Fruit fly (Drosophila melanogaster) whole organism, wandering third instar larva: ENCODE results near the gene dsx.

Experiments used
- Abd-B ChIP-seq: fragments of >200 bp; optimal IDR thresholded peaks from 2 replicates; lab custom pipeline; 2017; ENCODE audit warnings: missing biosample characterization, missing genetic modification characterization
- CG32264 ChIP-seq: fragments of 200-800 bp; sonication (Bioruptor generic); optimal IDR thresholded peaks from 2 replicates; lab custom pipeline; 2016; ENCODE audit warnings: missing biosample characterization, missing genetic modification characterization
- CG9705 ChIP-seq: fragments of 200-800 bp; sonication (Bioruptor generic); optimal IDR thresholded peaks from 2 replicates; lab custom pipeline; 2018; ENCODE audit warnings: missing biosample characterization, mild to moderate bottlenecking, missing genetic modification characterization
- CrebA ChIP-seq: fragments of 200-800 bp; sonication (Bioruptor generic); optimal IDR thresholded peaks from 2 replicates; lab custom pipeline; 2016; ENCODE audit warnings: missing biosample characterization, mild to moderate bottlenecking, missing genetic modification characterization, borderline replicate concordance
- Dfd ChIP-seq: fragments of >200 bp; optimal IDR thresholded peaks from 2 replicates; lab custom pipeline; 2017; ENCODE audit warnings: missing biosample characterization, missing genetic modification characterization
- Dif ChIP-seq: fragments of 200-275, 200-300 bp; sonication (Bioruptor generic); optimal IDR thresholded peaks from 2 replicates; lab custom pipeline; 2018; ENCODE audit warnings: missing biosample characterization, missing genetic modification characterization; ENCODE audit not compliant: partially characterized antibody
- GATAd ChIP-seq: sonication (Bioruptor generic); optimal IDR thresholded peaks from 2 replicates; lab custom pipeline; 2016; ENCODE audit warnings: missing biosample characterization, missing genetic modification characterization
- HLH106 ChIP-seq: fragments of 200-800 bp; optimal IDR thresholded peaks from 3 replicates; lab custom pipeline; 2019; ENCODE audit warnings: missing biosample characterization, mild to moderate bottlenecking, missing genetic modification characterization, moderate library complexity
- Hnf4 ChIP-seq: fragments of 200-800 bp; sonication (Bioruptor generic); optimal IDR thresholded peaks from 2 replicates; lab custom pipeline; 2016; ENCODE audit warnings: missing biosample characterization, mild to moderate bottlenecking, missing genetic modification characterization
- Hr78 ChIP-seq: fragments of >200 bp; optimal IDR thresholded peaks from 2 replicates; lab custom pipeline; 2017; ENCODE audit warnings: missing biosample characterization, missing genetic modification characterization
- Hr83 ChIP-seq: fragments of 200-300 bp; sonication (Bioruptor generic); optimal IDR thresholded peaks from 2 replicates; lab custom pipeline; 2016; ENCODE audit warnings: missing biosample characterization, mild to moderate bottlenecking, missing genetic modification characterization, moderate library complexity; ENCODE audit not compliant: poor library complexity, severe bottlenecking
- Jra ChIP-seq: sonication (Bioruptor generic); optimal IDR thresholded peaks from 2 replicates; lab custom pipeline; 2016; ENCODE audit warnings: missing biosample characterization, missing genetic modification characterization
- Mio ChIP-seq: sonication (Bioruptor generic); optimal IDR thresholded peaks from 2 replicates; lab custom pipeline; 2016; ENCODE audit warnings: missing biosample characterization, missing genetic modification characterization
- Myc ChIP-seq: fragments of >200 bp; optimal IDR thresholded peaks from 2 replicates; lab custom pipeline; 2017
- N ChIP-seq: fragments of >200 bp; optimal IDR thresholded peaks from 2 replicates; lab custom pipeline; 2018; ENCODE audit warnings: missing biosample characterization, missing external identifiers, missing genetic modification characterization
- OdsH ChIP-seq: fragments of 200-800 bp; sonication (Bioruptor generic); optimal IDR thresholded peaks from 2 replicates; lab custom pipeline; 2016; ENCODE audit warnings: missing biosample characterization, mild to moderate bottlenecking, missing genetic modification characterization
- Sp1 ChIP-seq: fragments of 200-800 bp; sonication (Bioruptor generic); optimal IDR thresholded peaks from 3 replicates; lab custom pipeline; 2019; ENCODE audit warnings: missing biosample characterization, mild to moderate bottlenecking, missing genetic modification characterization, moderate library complexity
- Vsx2 ChIP-seq: fragments of 200-300, 225-300 bp; sonication (Bioruptor generic); optimal IDR thresholded peaks from 2 replicates; lab custom pipeline; 2018; ENCODE audit warnings: missing biosample characterization, missing genetic modification characterization; ENCODE audit not compliant: partially characterized antibody
- br ChIP-seq: fragments of 200-800 bp; sonication (Bioruptor generic); optimal IDR thresholded peaks from 2 replicates; lab custom pipeline; 2016; ENCODE audit warnings: missing biosample characterization, missing genetic modification characterization
- brk ChIP-seq: fragments of 200-800 bp; sonication (Bioruptor generic); optimal IDR thresholded peaks from 2 replicates; lab custom pipeline; 2016; ENCODE audit warnings: missing biosample characterization, mild to moderate bottlenecking, missing genetic modification characterization
- dl ChIP-seq, 2 experiments: fragments of 175-275, 200-275 bp in 1 of 2; fragments of 200-275 bp in 1 of 2; sonication (Bioruptor generic); optimal IDR thresholded peaks; lab custom pipeline; 2018; ENCODE audit warnings: mild to moderate bottlenecking in 2 of 2, missing biosample characterization in 2 of 2, missing genetic modification characterization in 2 of 2, moderate library complexity in 2 of 2; ENCODE audit not compliant: partially characterized antibody in 2 of 2, insufficient read depth in 1 of 2
- dmrt93B ChIP-seq: fragments of 200-800 bp; sonication (Bioruptor generic); optimal IDR thresholded peaks from 2 replicates; lab custom pipeline; 2018; ENCODE audit warnings: missing biosample characterization, mild to moderate bottlenecking, missing genetic modification characterization
- dsf ChIP-seq: sonication (Bioruptor generic); optimal IDR thresholded peaks from 2 replicates; lab custom pipeline; 2016; ENCODE audit warnings: missing biosample characterization, missing genetic modification characterization, borderline replicate concordance
- ey ChIP-seq: fragments of 200-800 bp; sonication (Bioruptor generic); optimal IDR thresholded peaks from 2 replicates; lab custom pipeline; 2016; ENCODE audit warnings: missing biosample characterization, missing genetic modification characterization
- foxo ChIP-seq, 2 experiments: fragments of 200-800 bp; sonication (Bioruptor generic); optimal IDR thresholded peaks; 2 replicates in 1 of 2; 3 replicates in 1 of 2; lab custom pipeline; 2016 to 2017; ENCODE audit warnings: missing biosample characterization in 2 of 2, missing genetic modification characterization in 2 of 2
- fru ChIP-seq: fragments of 200-800 bp; sonication (Bioruptor generic); optimal IDR thresholded peaks from 3 replicates; lab custom pipeline; 2016; ENCODE audit warnings: missing biosample characterization, mild to moderate bottlenecking, missing genetic modification characterization
- h ChIP-seq: fragments of 200-800 bp; sonication (Bioruptor generic); optimal IDR thresholded peaks from 3 replicates; lab custom pipeline; 2016; ENCODE audit warnings: missing biosample characterization, mild to moderate bottlenecking, missing genetic modification characterization
- jim ChIP-seq: fragments of 175-275, 200-325 bp; sonication (Bioruptor generic); optimal IDR thresholded peaks from 2 replicates; lab custom pipeline; 2016; ENCODE audit warnings: missing biosample characterization, mild to moderate bottlenecking, missing genetic modification characterization
- lola ChIP-seq: fragments of >200 bp; optimal IDR thresholded peaks from 2 replicates; lab custom pipeline; 2017; ENCODE audit warnings: missing biosample characterization, missing genetic modification characterization
- pan ChIP-seq: fragments of >200 bp; optimal IDR thresholded peaks from 2 replicates; lab custom pipeline; 2017
- psq ChIP-seq: fragments of 200-800 bp; sonication (Bioruptor generic); optimal IDR thresholded peaks from 3 replicates; lab custom pipeline; 2017; ENCODE audit warnings: missing biosample characterization, mild to moderate bottlenecking, missing genetic modification characterization, moderate library complexity
- rgr ChIP-seq: fragments of 200-800 bp; sonication (Bioruptor generic); optimal IDR thresholded peaks from 3 replicates; lab custom pipeline; 2016; ENCODE audit warnings: missing biosample characterization, mild to moderate bottlenecking, missing genetic modification characterization
- sage ChIP-seq: fragments of 200-800 bp; sonication (Bioruptor generic); optimal IDR thresholded peaks from 2 replicates; lab custom pipeline; 2016; ENCODE audit warnings: missing biosample characterization, mild to moderate bottlenecking, missing genetic modification characterization
- sv ChIP-seq: fragments of 200-800 bp; sonication (Bioruptor generic); optimal IDR thresholded peaks from 3 replicates; lab custom pipeline; 2016; ENCODE audit warnings: missing biosample characterization, missing genetic modification characterization
- tai ChIP-seq: sonication (Bioruptor generic); optimal IDR thresholded peaks from 2 replicates; lab custom pipeline; 2016; ENCODE audit warnings: missing biosample characterization, missing genetic modification characterization
- usp ChIP-seq: fragments of >200 bp; optimal IDR thresholded peaks from 2 replicates; lab custom pipeline; 2017; ENCODE audit warnings: missing biosample characterization, missing genetic modification characterization
- woc ChIP-seq: sonication (Bioruptor generic); optimal IDR thresholded peaks from 2 replicates; lab custom pipeline; 2016; ENCODE audit warnings: missing biosample characterization, mild to moderate bottlenecking, missing genetic modification characterization

dsx gene

dm6 chr3R:7895457-7895856 lies 71.8 kb downstream of the dsx start:
- TF ChIP-seq fru (GFP tag; lab: Kevin White, UChicago) (peak; percentile 41), Abd-B (no peak), sv (GFP tag; lab: Kevin White, UChicago) (peak; percentile 19), HLH106 (tag; lab: Kevin White, UChicago) (no peak)

DNA sequence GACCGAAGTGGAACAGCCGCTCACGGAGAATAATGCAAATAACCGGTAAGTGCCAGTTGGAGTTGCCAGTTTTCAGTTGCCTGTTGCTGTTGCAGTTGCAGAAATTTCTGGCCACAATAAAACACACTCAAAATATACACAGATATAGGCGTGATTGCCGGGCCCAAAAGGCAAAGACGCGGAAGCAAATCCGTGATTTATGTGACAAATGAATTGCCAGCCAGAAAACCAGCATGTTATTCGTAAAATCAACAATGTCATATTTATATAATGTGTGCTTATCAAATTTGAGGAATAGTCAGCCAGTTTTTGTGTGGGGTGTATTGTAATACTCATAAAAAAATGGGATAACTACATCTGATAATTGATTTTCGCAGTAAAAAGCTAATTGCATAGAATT lies 72.6 kb downstream of the dsx start:
- TF ChIP-seq GATAd (GFP tag; lab: Kevin White, UChicago): no peak

DNA sequence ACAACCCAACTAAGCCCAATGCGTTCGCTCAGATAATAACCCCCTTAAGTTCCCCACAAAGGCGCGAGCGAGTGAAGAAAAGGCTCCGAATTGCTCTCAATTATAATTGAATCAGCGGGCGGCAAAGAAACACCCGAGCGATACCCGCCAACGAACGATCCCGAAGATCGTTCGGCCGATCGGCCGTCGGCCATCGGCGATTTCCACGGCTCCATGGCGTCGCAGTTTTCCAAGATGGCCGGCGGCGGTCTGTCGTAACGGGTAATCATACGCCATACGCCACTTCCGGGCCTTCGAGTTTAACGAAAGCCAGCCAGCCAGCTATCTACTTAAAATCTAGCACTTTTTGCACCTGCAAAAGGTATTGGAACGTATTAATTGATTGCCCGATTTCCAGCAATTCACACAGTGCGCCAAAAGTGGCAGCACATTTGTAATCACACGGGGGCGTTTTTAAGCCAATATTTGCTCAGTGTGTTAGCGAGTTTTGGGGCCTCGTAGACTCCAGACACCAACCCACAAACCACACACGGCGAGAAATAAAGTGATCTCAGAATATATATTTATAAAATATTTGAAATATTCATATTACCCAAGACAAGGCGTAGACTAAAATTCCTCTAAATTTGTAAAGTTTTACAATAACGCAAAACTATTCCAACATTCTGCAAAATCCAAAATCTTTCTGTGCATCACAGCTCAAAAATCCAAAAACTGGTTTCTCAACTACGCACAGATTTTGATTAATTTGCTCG lies 74.8 kb downstream of the dsx start:
- TF ChIP-seq pan (lab: Kevin White, UChicago) (no peak), dl (GFP tag; optimal IDR thresholded peaks at IDR 0.05; lab: Kevin White, UChicago; ENCODE audit: insufficient read depth in 1 of 2, partially characterized antibody in 2 of 2) (no peak), rgr (GFP tag; lab: Kevin White, UChicago) (no peak), sage (no peak), Dfd (GFP tag; lab: Kevin White, UChicago) (no peak), Hr78 (GFP tag; lab: Kevin White, UChicago) (no peak), foxo (GFP tag; optimal IDR thresholded peaks at IDR 0.05; lab: Kevin White, UChicago) (peak in 1 of 2 experiments; percentile 46), fru (GFP tag; lab: Kevin White, UChicago) (peak; percentile 37), usp (no peak), brk (GFP tag; lab: Kevin White, UChicago) (no peak), dmrt93B (GFP tag; lab: Kevin White, UChicago) (no peak), h (GFP tag; lab: Kevin White, UChicago) (peak; percentile 43), Jra (GFP tag; lab: Kevin White, UChicago) (no peak)

dm6 chr3R:7891031-7891430 lies 76.2 kb downstream of the dsx start, which contains the start of gene wtrw:
Gene wtrw, plus strand, starts transcription at chr3R:7891331.
- TF ChIP-seq Myc (lab: Kevin White, UChicago) (no peak), Hr78 (GFP tag; lab: Kevin White, UChicago) (no peak), sv (GFP tag; lab: Kevin White, UChicago) (no peak), psq (GFP tag; lab: Kevin White, UChicago) (no peak), Sp1 (GFP tag; lab: Kevin White, UChicago) (no peak), pan (lab: Kevin White, UChicago) (no peak)

DNA sequence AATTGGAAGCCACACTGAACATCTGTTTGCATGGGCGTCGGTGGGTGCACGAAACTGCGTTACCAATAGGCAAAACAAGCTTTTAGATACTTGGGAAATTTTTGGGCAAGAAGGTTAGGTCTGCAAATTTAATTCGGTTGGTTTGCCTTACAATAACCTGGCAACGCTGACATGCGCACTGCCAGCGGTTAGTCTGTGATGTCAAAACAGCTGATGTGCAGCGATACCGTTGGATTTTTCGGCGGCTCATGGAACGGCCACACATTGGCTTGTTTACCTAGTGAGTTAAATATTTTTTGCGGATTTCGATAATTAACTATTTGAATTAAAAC lies 80.4 kb downstream of the dsx start, which contains the start of gene ArgRS-m:
TSS of gene ArgRS-m (plus strand) at position 187 of the 332 bp plus-strand sequence.
- TF ChIP-seq sv (GFP tag; lab: Kevin White, UChicago): peak; percentile 24
- TF ChIP-seq Dfd (GFP tag; lab: Kevin White, UChicago): no peak
- TF ChIP-seq brk (GFP tag; lab: Kevin White, UChicago): peak; percentile 54
- peak; percentile 49 for TF ChIP-seq Sp1 (GFP tag; lab: Kevin White, UChicago)
- TF ChIP-seq fru (GFP tag; lab: Kevin White, UChicago): peak; percentile 66
- TF ChIP-seq CG32264: peak; percentile 31
- no peak for TF ChIP-seq Myc (lab: Kevin White, UChicago)
- no peak for TF ChIP-seq Abd-B
- TF ChIP-seq woc (GFP tag; lab: Kevin White, UChicago): peak; percentile 14
- TF ChIP-seq br: peak; percentile 54
- peak; percentile 79 for TF ChIP-seq ey
- peak; percentile 55 for TF ChIP-seq HLH106 (tag; lab: Kevin White, UChicago)
- peak; percentile 61 for TF ChIP-seq h (GFP tag; lab: Kevin White, UChicago)
- peak; percentile 12 for TF ChIP-seq Mio
- TF ChIP-seq Jra (GFP tag; lab: Kevin White, UChicago): peak; percentile 76
- peak; percentile 70 for TF ChIP-seq OdsH (GFP tag; lab: Kevin White, UChicago)
- peak in 1 of 2 experiments; percentile 75 for TF ChIP-seq foxo (GFP tag; optimal IDR thresholded peaks at IDR 0.05; lab: Kevin White, UChicago)
- TF ChIP-seq N: no peak
- TF ChIP-seq Dif: no peak
- peak; percentile 13 for TF ChIP-seq CG9705 (GFP tag; lab: Kevin White, UChicago)
- TF ChIP-seq Hr83 (GFP tag; lab: Kevin White, UChicago): peak; percentile 49
- peak; percentile 52 for TF ChIP-seq Hnf4 (GFP tag; lab: Kevin White, UChicago)
- TF ChIP-seq dmrt93B (GFP tag; lab: Kevin White, UChicago): no peak
- TF ChIP-seq psq (GFP tag; lab: Kevin White, UChicago): peak; percentile 70
- TF ChIP-seq dsf (GFP tag; lab: Kevin White, UChicago): peak; percentile 0
- TF ChIP-seq usp: no peak
- no peak for TF ChIP-seq CrebA (GFP tag; lab: Kevin White, UChicago)
- peak; percentile 34 for TF ChIP-seq GATAd (GFP tag; lab: Kevin White, UChicago)
- TF ChIP-seq lola (GFP tag; lab: Kevin White, UChicago): no peak
- TF ChIP-seq Vsx2 (GFP tag; lab: Kevin White, UChicago): no peak
- peak; percentile 90 for TF ChIP-seq tai (GFP tag; lab: Kevin White, UChicago)
- TF ChIP-seq Hr78 (GFP tag; lab: Kevin White, UChicago): no peak
- no peak for TF ChIP-seq jim (GFP tag; lab: Kevin White, UChicago)
- TF ChIP-seq dl (GFP tag; optimal IDR thresholded peaks at IDR 0.05; lab: Kevin White, UChicago; ENCODE audit: insufficient read depth in 1 of 2, partially characterized antibody in 2 of 2): no peak
